Fruit fly (Drosophila melanogaster) S2 (cell line): ENCODE measurements around the gene CG34181.

Experiments
- CG8478 ChIP-seq: fragments of >200 bp; optimal IDR thresholded peaks from 2 replicates; lab custom pipeline; 2018
- CTCF ChIP-seq, 2 experiments: fragments of >200 bp; optimal IDR thresholded peaks; 2 replicates each; lab custom pipeline; 2018

DNA sequence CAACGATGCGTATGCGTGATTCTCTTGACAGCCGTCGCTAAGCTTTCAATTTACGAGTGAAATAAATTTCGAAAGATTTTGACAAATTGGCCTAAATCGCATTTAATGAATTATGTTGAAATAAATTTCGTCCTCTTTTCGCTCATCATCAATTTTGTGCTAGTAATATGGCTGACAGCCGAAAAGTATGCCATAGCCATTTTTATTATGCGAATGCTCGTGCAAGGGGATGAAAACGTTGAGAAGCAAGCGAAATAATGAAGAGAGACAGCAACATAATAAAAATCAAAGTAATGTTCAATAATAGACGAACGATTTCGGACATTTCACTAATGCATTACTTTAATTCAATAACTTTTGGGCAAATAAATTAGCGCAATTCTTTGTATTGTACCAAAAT, 18.8 kb downstream of the CG34181 start:
- TF ChIP-seq CG8478 (lab: Kevin White, UChicago): no peak
- TF ChIP-seq CTCF (optimal IDR thresholded peaks at IDR 0.05; lab: Kevin White, UChicago): no peak
